Fruit fly (Drosophila melanogaster): ENCODE results near the gene dsh.

DNA sequence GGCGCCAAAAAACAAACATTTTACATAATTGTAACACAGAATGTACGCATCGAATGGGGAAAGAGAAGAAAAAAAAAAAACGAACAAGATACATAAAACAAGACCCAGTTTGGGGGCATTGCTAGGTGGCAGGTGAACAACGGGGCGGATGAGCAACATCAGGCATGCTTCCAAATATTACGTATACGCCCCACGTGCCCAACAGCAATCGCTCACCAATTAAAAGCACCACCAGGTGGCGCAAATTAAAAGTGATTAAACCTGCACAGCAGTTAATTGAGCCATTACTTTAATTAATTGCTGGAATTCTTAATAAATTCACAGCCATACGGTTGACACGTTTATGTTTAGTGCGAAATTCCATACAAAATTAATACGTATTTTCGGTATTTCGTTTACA, 29.8 kb downstream of the dsh start:
- TF ChIP-seq Myc (optimal IDR thresholded peaks at IDR 0.05) (no peak), psq (optimal IDR thresholded peaks at IDR 0.05) (no peak), Sin3A (optimal IDR thresholded peaks at IDR 0.05) (no peak), insv (optimal IDR thresholded peaks at IDR 0.05) (no peak), ttk (optimal IDR thresholded peaks at IDR 0.05) (no peak)
